Worm (Caenorhabditis elegans): ENCODE data around the gene gst-17.

- TF ChIP-seq dao-5 (tag; optimal IDR thresholded peaks at IDR 0.05), result no peak
- no peak for TF ChIP-seq him-1 (tag; optimal IDR thresholded peaks at IDR 0.05)
These were observed 35.3 kb downstream of the gst-17 start for ce11 chrII:13595279-13595678.
